Fruit fly (Drosophila melanogaster) whole organism, embryonic: ENCODE data around the gene CG11898.

Experiments
- Ets65A ChIP-seq: fragments of 200-800 bp; sonication (Bioruptor generic); peaks from one replicate; lab custom pipeline; 2016; ENCODE audit warnings: missing biosample characterization, missing genetic modification characterization
- Med ChIP-seq: fragments of 200-800 bp; sonication (Bioruptor generic); peaks from one replicate; lab custom pipeline; 2016; ENCODE audit warnings: missing biosample characterization, missing genetic modification characterization, mild to moderate bottlenecking, inconsistent platforms, moderate library complexity
- chm ChIP-seq: fragments of 200-800 bp; sonication (Bioruptor generic); IDR thresholded peaks from 2 replicates; pipeline ENCODE4 v1.3.6; 2022; ENCODE audit warnings: missing biosample characterization, missing genetic modification characterization
- nerfin-2 ChIP-seq: fragments of 200-800 bp; sonication (Bioruptor generic); IDR thresholded peaks from 2 replicates; pipeline ENCODE4 v1.3.6; 2022; ENCODE audit warnings: missing biosample characterization, missing genetic modification characterization; ENCODE audit not compliant: partially characterized antibody

CG11898 gene

DNA sequence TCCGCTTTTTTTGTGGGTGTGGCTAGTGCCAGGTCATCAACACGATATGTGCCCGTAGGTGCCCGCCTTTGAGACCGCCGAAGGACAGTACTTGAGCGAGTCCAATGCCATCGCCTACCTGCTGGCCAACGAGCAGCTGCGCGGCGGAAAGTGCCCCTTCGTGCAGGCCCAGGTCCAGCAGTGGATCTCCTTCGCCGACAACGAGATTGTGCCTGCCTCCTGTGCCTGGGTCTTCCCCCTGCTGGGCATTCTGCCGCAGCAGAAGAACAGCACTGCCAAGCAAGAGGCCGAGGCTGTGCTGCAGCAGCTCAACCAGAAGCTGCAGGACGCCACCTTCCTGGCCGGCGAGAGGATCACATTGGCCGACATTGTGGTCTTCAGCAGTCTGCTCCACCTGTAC is 55.1 kb downstream of the CG11898 start:
- TF ChIP-seq Ets65A (GFP tag; lab: Kevin White, UChicago): peak; percentile 91
- TF ChIP-seq nerfin-2 (GFP tag; lab: Robert Waterston, UW): no peak
- TF ChIP-seq chm (GFP tag; lab: Robert Waterston, UW): peak; percentile 40; the same call in 1 of the 2 replicates
- TF ChIP-seq Med: peak; percentile 71
